Worm (Caenorhabditis elegans): ENCODE measurements around the gene ZK892.4.

- TF ChIP-seq mdl-1 (tag; optimal IDR thresholded peaks at IDR 0.05): no peak
- no peak for TF ChIP-seq R02D3.7 (tag; optimal IDR thresholded peaks at IDR 0.05)
- TF ChIP-seq fkh-2 (tag; optimal IDR thresholded peaks at IDR 0.05): no peak
- TF ChIP-seq nhr-25 (tag; optimal IDR thresholded peaks at IDR 0.05): no peak
- TF ChIP-seq ztf-4 (tag; optimal IDR thresholded peaks at IDR 0.05): no peak
- TF ChIP-seq pha-4 (tag; optimal IDR thresholded peaks at IDR 0.05): no peak
- no peak for TF ChIP-seq elt-1 (tag; optimal IDR thresholded peaks at IDR 0.05)
- no peak for TF ChIP-seq elt-2 (tag; optimal IDR thresholded peaks at IDR 0.05)
- TF ChIP-seq ceh-82 (tag; optimal IDR thresholded peaks at IDR 0.05): no peak
- no peak for TF ChIP-seq zag-1 (tag; optimal IDR thresholded peaks at IDR 0.05)
Observed at ce11 chrII:10048568-10048967, 42.2 kb downstream of the ZK892.4 start, which contains the start of gene flp-4.

All from whole organism, L3 larva.